Worm (Caenorhabditis elegans) whole organism, L1 larva: ENCODE data around the gene C08H9.15.
"Not testable (repeated sequence)": the region's sequence is repeated elsewhere in the genome, so short reads cannot be mapped to it uniquely, and the experiment has no call there.

Experiments used
- C34B4.2 ChIP-seq: sonication (generic microtip); optimal IDR thresholded peaks from 2 replicates; lab custom pipeline; 2017; ENCODE audit warnings: mild to moderate bottlenecking, missing genetic modification characterization, missing compliant biosample characterization
- aha-1 ChIP-seq: fragments of 150-350 bp; optimal IDR thresholded peaks from 2 replicates; lab custom pipeline; 2014; ENCODE audit warnings: missing biosample characterization, missing genetic modification characterization
- alr-1 ChIP-seq: fragments of 200-800 bp; sonication (Bioruptor generic); optimal IDR thresholded peaks from 2 replicates; lab custom pipeline; 2018; ENCODE audit warnings: borderline replicate concordance, mild to moderate bottlenecking, missing genetic modification characterization, missing compliant biosample characterization
- ama-1 ChIP-seq: fragments of 150-350 bp; optimal IDR thresholded peaks from 2 replicates; lab custom pipeline; 2014
- blmp-1 ChIP-seq: fragments of 150-350 bp; optimal IDR thresholded peaks from 2 replicates; lab custom pipeline; 2014; ENCODE audit warnings: missing biosample characterization, missing genetic modification characterization
- ceh-63 ChIP-seq: fragments of 200-800 bp; sonication (Bioruptor generic); optimal IDR thresholded peaks from 2 replicates; lab custom pipeline; 2018; ENCODE audit warnings: mild to moderate bottlenecking, missing genetic modification characterization, missing compliant biosample characterization
- ceh-88 ChIP-seq: fragments of 200-800 bp; sonication (Bioruptor generic); IDR thresholded peaks from 2 replicates; pipeline ENCODE4 v1.3.6; 2022; ENCODE audit warnings: missing genetic modification characterization, missing compliant biosample characterization
- ces-1 ChIP-seq: fragments of 150-350 bp; optimal IDR thresholded peaks from 2 replicates; lab custom pipeline; 2014; ENCODE audit warnings: missing biosample characterization, missing genetic modification reagents, missing genetic modification characterization
- efl-1 ChIP-seq, 4 experiments: fragments of 150-350 bp; optimal IDR thresholded peaks in 3 of 4; peaks in 1 of 4; 1 replicate in 1 of 4; 2 replicates in 3 of 4; lab custom pipeline; 2014; ENCODE audit warnings: missing biosample characterization in 2 of 4, missing genetic modification characterization in 2 of 4, missing genetic modification reagents in 2 of 4
- efl-3 ChIP-seq: fragments of 200-800 bp; sonication (Bioruptor generic); optimal IDR thresholded peaks from 2 replicates; lab custom pipeline; 2018; ENCODE audit warnings: mild to moderate bottlenecking, missing genetic modification characterization, missing compliant biosample characterization
- egl-27 ChIP-seq, 2 experiments: fragments of 150-350 bp in 1 of 2; sonication (generic microtip); optimal IDR thresholded peaks; 3 replicates each; lab custom pipeline; 2017 to 2018; ENCODE audit warnings: missing biosample characterization in 2 of 2, missing genetic modification characterization in 2 of 2, missing genetic modification reagents in 2 of 2
- elt-2 ChIP-seq: sonication (generic microtip); optimal IDR thresholded peaks from 2 replicates; lab custom pipeline; 2016; ENCODE audit warnings: missing genetic modification characterization, mild to moderate bottlenecking, inconsistent platforms, missing compliant biosample characterization, missing genetic modification reagents
- fkh-4 ChIP-seq: sonication (generic microtip); optimal IDR thresholded peaks from 2 replicates; lab custom pipeline; 2016; ENCODE audit warnings: missing compliant biosample characterization, missing genetic modification characterization, borderline replicate concordance
- grh-1 ChIP-seq: fragments of 200-800 bp; sonication (Bioruptor generic); IDR thresholded peaks from 2 replicates; pipeline ENCODE4 v1.3.6; 2022; ENCODE audit warnings: missing genetic modification reagents, missing genetic modification characterization, missing compliant biosample characterization
- hlh-4 ChIP-seq: sonication (generic microtip); optimal IDR thresholded peaks from 2 replicates; lab custom pipeline; 2016; ENCODE audit warnings: mild to moderate bottlenecking, missing genetic modification characterization, missing compliant biosample characterization
- isw-1 ChIP-seq: fragments of 200-800 bp; sonication (Bioruptor generic); IDR thresholded peaks from 2 replicates; pipeline ENCODE4 v1.3.6; 2022; ENCODE audit warnings: missing genetic modification characterization, missing compliant biosample characterization
- jun-1 ChIP-seq: fragments of 150-350 bp; optimal IDR thresholded peaks from 2 replicates; lab custom pipeline; 2014; ENCODE audit warnings: missing biosample characterization, missing genetic modification reagents, missing genetic modification characterization
- lin-14 ChIP-seq: fragments of 200-800 bp; sonication (Bioruptor generic); optimal IDR thresholded peaks from 2 replicates; lab custom pipeline; 2018; ENCODE audit warnings: mild to moderate bottlenecking, missing genetic modification characterization, moderate library complexity, missing compliant biosample characterization
- nhr-12 ChIP-seq: sonication (generic microtip); optimal IDR thresholded peaks from 2 replicates; lab custom pipeline; 2017; ENCODE audit warnings: missing biosample characterization, missing genetic modification characterization
- nhr-237 ChIP-seq: fragments of 150-350 bp; optimal IDR thresholded peaks from 2 replicates; lab custom pipeline; 2014; ENCODE audit warnings: missing biosample characterization, missing genetic modification characterization
- nhr-28 ChIP-seq: fragments of 150-350 bp; optimal IDR thresholded peaks from 2 replicates; lab custom pipeline; 2014; ENCODE audit warnings: missing biosample characterization, missing genetic modification characterization
- nhr-47 ChIP-seq: sonication (generic microtip); optimal IDR thresholded peaks from 2 replicates; lab custom pipeline; 2016; ENCODE audit warnings: mild to moderate bottlenecking, missing genetic modification characterization, moderate library complexity, missing compliant biosample characterization
- nhr-71 ChIP-seq: sonication (generic microtip); optimal IDR thresholded peaks from 2 replicates; lab custom pipeline; 2016; ENCODE audit warnings: mild to moderate bottlenecking, missing genetic modification characterization, moderate library complexity, missing compliant biosample characterization
- nhr-84 ChIP-seq: sonication (generic microtip); optimal IDR thresholded peaks from 2 replicates; lab custom pipeline; 2017; ENCODE audit warnings: missing biosample characterization, missing genetic modification characterization
- nhr-85 ChIP-seq: sonication (generic microtip); peaks from one replicate; lab custom pipeline; 2016; ENCODE audit warnings: missing genetic modification characterization, inconsistent platforms, missing compliant biosample characterization
- pax-3 ChIP-seq: fragments of 200-800 bp; sonication (Bioruptor generic); optimal IDR thresholded peaks from 2 replicates; lab custom pipeline; 2018; ENCODE audit warnings: mild to moderate bottlenecking, missing genetic modification characterization, moderate library complexity, missing compliant biosample characterization
- snpc-4 ChIP-seq: fragments of 150-350 bp; optimal IDR thresholded peaks from 2 replicates; lab custom pipeline; 2014; ENCODE audit warnings: missing biosample characterization, missing genetic modification characterization
- snu-23 ChIP-seq: sonication (generic microtip); optimal IDR thresholded peaks from 2 replicates; lab custom pipeline; 2016; ENCODE audit warnings: missing genetic modification characterization, missing compliant biosample characterization
- sox-4 ChIP-seq: sonication (generic microtip); optimal IDR thresholded peaks from 2 replicates; lab custom pipeline; 2016; ENCODE audit warnings: missing genetic modification characterization, missing compliant biosample characterization
- sup-37 ChIP-seq: fragments of 200-800 bp; sonication (Bioruptor generic); optimal IDR thresholded peaks from 2 replicates; lab custom pipeline; 2018; ENCODE audit warnings: mild to moderate bottlenecking, missing genetic modification characterization, missing compliant biosample characterization
- swsn-7 ChIP-seq: sonication (generic microtip); optimal IDR thresholded peaks from 2 replicates; lab custom pipeline; 2016; ENCODE audit warnings: missing genetic modification characterization, missing compliant biosample characterization
- unc-130 ChIP-seq: fragments of 150-350 bp; optimal IDR thresholded peaks from 2 replicates; lab custom pipeline; 2017; ENCODE audit warnings: missing biosample characterization, missing genetic modification characterization, inconsistent platforms
- unc-62 ChIP-seq: fragments of 150-350 bp; optimal IDR thresholded peaks from 2 replicates; lab custom pipeline; 2014; ENCODE audit warnings: missing biosample characterization, missing genetic modification reagents, missing genetic modification characterization
- vab-15 ChIP-seq: sonication (generic microtip); optimal IDR thresholded peaks from 2 replicates; lab custom pipeline; 2017; ENCODE audit warnings: missing genotype, mild to moderate bottlenecking, missing genetic modification characterization, missing compliant biosample characterization
- zag-1 ChIP-seq: fragments of 150-350 bp; optimal IDR thresholded peaks from 2 replicates; lab custom pipeline; 2014; ENCODE audit warnings: missing biosample characterization, missing genetic modification characterization
- ztf-11 ChIP-seq, 2 experiments: sonication (generic microtip); optimal IDR thresholded peaks; 2 replicates each; lab custom pipeline; 2016 to 2017; ENCODE audit warnings: missing genetic modification characterization in 2 of 2, missing biosample characterization in 1 of 2, missing compliant biosample characterization in 1 of 2

C08H9.15 gene

ce11 chrII:9862147-9862546, 18.8 kb upstream of the C08H9.15 start, which contains the start of gene C08H9.18:
TSS of gene C08H9.18 (minus strand) at chrII:9862247.
- TF ChIP-seq snpc-4 (tag; lab: Kevin White, UChicago), result no peak
- no peak for TF ChIP-seq fkh-4
- no peak for TF ChIP-seq ceh-63 (GFP tag; lab: Kevin White, UChicago)
- no peak for TF ChIP-seq egl-27 (tag; optimal IDR thresholded peaks at IDR 0.05; lab: Kevin White, UChicago)

ce11 chrII:9866378-9866777, 14.6 kb upstream of the C08H9.15 start, which contains the start of gene chil-1:
TSS of gene chil-1 (minus strand) at chrII:9866478.
- not testable (repeated sequence) for TF ChIP-seq vab-15, pax-3, nhr-71 (tag; lab: Kevin White, UChicago)

ce11 chrII:9868207-9868606, 12.8 kb upstream of the C08H9.15 start:
- no peak for TF ChIP-seq hlh-4
- TF ChIP-seq sox-4, result no peak
- no peak for TF ChIP-seq efl-3 (GFP tag; lab: Kevin White, UChicago)
- no peak for TF ChIP-seq snu-23 (GFP tag; lab: Kevin White, UChicago)
- TF ChIP-seq nhr-85, result no peak
- TF ChIP-seq alr-1 (tag; lab: Kevin White, UChicago), result no peak
- TF ChIP-seq elt-2 (tag; lab: Kevin White, UChicago), result no peak
- no peak for TF ChIP-seq lin-14
- TF ChIP-seq unc-62 (GFP tag; lab: Kevin White, UChicago), result no peak
- no peak for TF ChIP-seq ama-1 (lab: Kevin White, UChicago)
- TF ChIP-seq grh-1 (GFP tag; lab: Robert Waterston, UW), result no peak
- TF ChIP-seq swsn-7 (tag; lab: Kevin White, UChicago), result no peak

ce11 chrII:9868698-9869097, 12.3 kb upstream of the C08H9.15 start, which contains the start of gene old-1:
TSS of gene old-1 (minus strand) at chrII:9868747.
- TF ChIP-seq sox-4, result no peak
- no peak for TF ChIP-seq ceh-88 (GFP tag; lab: Robert Waterston, UW)
- no peak for TF ChIP-seq ztf-11 (tag; optimal IDR thresholded peaks at IDR 0.05; lab: Kevin White, UChicago)
- no peak for TF ChIP-seq efl-1 (optimal IDR thresholded peaks at IDR 0.05; lab: Kevin White, UChicago)
- TF ChIP-seq efl-1 (GFP tag; optimal IDR thresholded peaks at IDR 0.05 in 1 of 2; lab: Kevin White, UChicago), result peak in 1 of 2 experiments; percentile 86
- no peak for TF ChIP-seq sup-37 (GFP tag; lab: Kevin White, UChicago)
- no peak for TF ChIP-seq ces-1 (GFP tag; lab: Kevin White, UChicago)

ce11 chrII:9871061-9871460, 9.9 kb upstream of the C08H9.15 start, which contains the start of gene chil-7:
TSS of gene chil-7 (minus strand) at chrII:9871172.
- TF ChIP-seq nhr-12 (tag; lab: Kevin White, UChicago) (no peak), nhr-85 (no peak)

- TF ChIP-seq sup-37 (GFP tag; lab: Kevin White, UChicago) (no peak), nhr-28 (no peak), nhr-237 (no peak), unc-130 (no peak), jun-1 (tag; lab: Kevin White, UChicago) (no peak), nhr-84 (tag; lab: Kevin White, UChicago) (no peak), ces-1 (GFP tag; lab: Kevin White, UChicago) (no peak), blmp-1 (tag; lab: Kevin White, UChicago) (no peak), nhr-47 (tag; lab: Kevin White, UChicago) (no peak), C34B4.2 (no peak), zag-1 (tag; lab: Kevin White, UChicago) (no peak), aha-1 (no peak), grh-1 (GFP tag; lab: Robert Waterston, UW) (no peak), isw-1 (no peak)
Observed at ce11 chrII:9872961-9873360, 8.0 kb upstream of the C08H9.15 start, which contains the start of gene chil-8. TSS of gene chil-8 (minus strand) at chrII:9873061.
